Worm (Caenorhabditis elegans): ENCODE data around the gene C10F3.7.

DNA sequence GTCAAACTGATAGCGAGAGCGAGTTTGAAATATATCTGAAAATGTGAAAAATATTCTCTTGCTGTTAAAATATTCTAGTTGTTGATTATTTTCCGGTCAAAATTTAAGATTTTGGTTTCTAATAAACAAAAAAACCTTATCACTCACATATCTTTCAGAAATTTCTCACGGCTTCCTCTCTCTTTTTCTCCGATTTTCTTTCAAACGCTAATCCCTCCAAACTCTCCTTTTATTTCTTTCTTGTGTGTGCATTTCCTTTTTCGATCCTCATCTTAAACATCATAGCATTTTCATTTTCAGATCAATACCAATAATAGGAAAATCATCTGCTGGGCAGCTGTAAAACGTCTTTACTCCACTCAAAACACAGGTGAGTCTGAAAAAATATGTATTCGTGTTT is 16.6 kb upstream of the C10F3.7 start, which contains the start of gene fos-1:
- TF ChIP-seq ces-1 (GFP tag; optimal IDR thresholded peaks at IDR 0.05) = no peak
- no peak for TF ChIP-seq unc-39 (tag; optimal IDR thresholded peaks at IDR 0.05)
- TF ChIP-seq fos-1 (tag; optimal IDR thresholded peaks at IDR 0.05) = no peak
- TF ChIP-seq dmd-9 (GFP tag; IDR thresholded peaks at IDR 0.05) = no peak
- no peak for TF ChIP-seq R02D3.7 (tag; optimal IDR thresholded peaks at IDR 0.05)
- no peak for TF ChIP-seq ZK546.5 (tag; optimal IDR thresholded peaks at IDR 0.05)
- no peak for TF ChIP-seq unc-62 (GFP tag; optimal IDR thresholded peaks at IDR 0.05 in 1 of 2)
- no peak for TF ChIP-seq unc-62 (tag; optimal IDR thresholded peaks at IDR 0.05)
- no peak for TF ChIP-seq nhr-11 (tag; optimal IDR thresholded peaks at IDR 0.05)

Data from whole organism, L4 larva.